Fruit fly (Drosophila melanogaster) Kc167 (cell line): ENCODE results near the gene ppk.

Source experiments
- Myc ChIP-seq: fragments of >200 bp; optimal IDR thresholded peaks from 2 replicates; lab custom pipeline; 2017; ENCODE audit warnings: missing external identifiers
- psq ChIP-seq: fragments of >200 bp; optimal IDR thresholded peaks from 2 replicates; lab custom pipeline; 2017; ENCODE audit warnings: missing external identifiers

DNA sequence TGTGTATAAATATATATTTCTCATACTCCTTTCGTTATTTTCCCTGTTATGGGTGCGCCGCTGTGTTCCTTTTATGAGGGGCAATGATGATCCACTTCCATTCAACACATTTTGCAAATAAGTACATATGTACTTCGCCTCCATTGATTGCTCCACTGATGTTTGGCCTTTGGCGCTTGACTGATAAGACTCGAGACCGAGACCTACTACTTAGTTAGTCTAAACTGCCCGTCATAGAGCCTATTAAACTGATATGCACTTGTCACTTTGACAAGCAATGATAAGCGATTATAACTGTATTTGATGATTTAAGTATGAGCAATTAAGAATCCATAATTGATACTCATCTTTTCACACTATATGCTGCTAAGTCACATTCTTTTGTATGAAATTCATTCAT, 24.7 kb downstream of the ppk start:
- TF ChIP-seq psq (lab: Kevin White, UChicago) (no peak), Myc (no peak)
